Worm (Caenorhabditis elegans) whole organism, L4/young adult: ENCODE measurements around the gene Y46G5A.39.

Experiments
- dao-5 ChIP-seq: sonication (generic microtip); optimal IDR thresholded peaks from 2 replicates; lab custom pipeline; 2016; ENCODE audit warnings: missing genotype, missing genetic modification characterization, moderate library complexity, missing compliant biosample characterization
- him-1 ChIP-seq: sonication (generic microtip); optimal IDR thresholded peaks from 2 replicates; lab custom pipeline; 2016; ENCODE audit warnings: missing genotype, missing genetic modification reagents, missing genetic modification characterization, missing compliant biosample characterization

ce11 chrII:12776379-12776778 lies 22.8 kb upstream of the Y46G5A.39 start, which contains the start of gene Y46G5A.34:
- TF ChIP-seq him-1 (tag; lab: Kevin White, UChicago) (no peak), dao-5 (no peak)
